Fruit fly (Drosophila melanogaster) whole organism, pupa: Measurements from ENCODE around the gene Eo.

Experiments
- CG10348 ChIP-seq: fragments of 200-800 bp; sonication (Bioruptor generic); IDR thresholded peaks from 2 replicates; pipeline ENCODE4 v1.3.6; 2022; ENCODE audit warnings: missing biosample characterization, missing genetic modification characterization
- CG12605 ChIP-seq: fragments of 200-800 bp; sonication (Bioruptor generic); IDR thresholded peaks from 2 replicates; pipeline ENCODE4 v1.3.6; 2022; ENCODE audit warnings: missing biosample characterization, missing genetic modification characterization
- CG13204 ChIP-seq: fragments of 200-800 bp; sonication (Bioruptor generic); optimal IDR thresholded peaks from 2 replicates; lab custom pipeline; 2018; ENCODE audit warnings: missing biosample characterization, mild to moderate bottlenecking, missing genetic modification characterization, moderate library complexity
- CG14655 ChIP-seq: fragments of 200-800 bp; sonication (Bioruptor generic); optimal IDR thresholded peaks from 3 replicates; lab custom pipeline; 2017; ENCODE audit warnings: mild to moderate bottlenecking, missing biosample characterization, missing genetic modification reagents, missing genetic modification characterization
- CG15710 ChIP-seq: fragments of 200-800 bp; sonication (Bioruptor generic); optimal IDR thresholded peaks from 2 replicates; lab custom pipeline; 2018; ENCODE audit warnings: missing biosample characterization, mild to moderate bottlenecking, missing genetic modification characterization, moderate library complexity
- CG17806 ChIP-seq: fragments of 200-800 bp; sonication (Bioruptor generic); optimal IDR thresholded peaks from 2 replicates; lab custom pipeline; 2018; ENCODE audit warnings: missing biosample characterization, mild to moderate bottlenecking, missing genetic modification characterization, moderate library complexity
- CG32121 ChIP-seq: fragments of 200-800 bp; sonication (Bioruptor generic); IDR thresholded peaks from 2 replicates; pipeline ENCODE4 v1.3.6; 2022; ENCODE audit warnings: missing biosample characterization, missing genetic modification characterization
- CG34367 ChIP-seq: fragments of 200-800 bp; sonication (Bioruptor generic); optimal IDR thresholded peaks from 2 replicates; lab custom pipeline; 2018; ENCODE audit warnings: missing biosample characterization, mild to moderate bottlenecking, missing genetic modification characterization
- CG4496 ChIP-seq: fragments of 200-800 bp; sonication (Bioruptor generic); IDR thresholded peaks from 3 replicates; pipeline ENCODE4 v1.3.6; 2022; ENCODE audit warnings: missing biosample characterization, missing genetic modification characterization
- CG8159 ChIP-seq: fragments of 200-800 bp; sonication (Bioruptor generic); optimal IDR thresholded peaks from 3 replicates; lab custom pipeline; 2018; ENCODE audit warnings: missing biosample characterization, mild to moderate bottlenecking, missing genetic modification characterization, moderate library complexity
- CG8301 ChIP-seq: fragments of 200-800 bp; sonication (Bioruptor generic); optimal IDR thresholded peaks from 2 replicates; lab custom pipeline; 2018; ENCODE audit warnings: missing biosample characterization, mild to moderate bottlenecking, missing genetic modification characterization
- CG9948 ChIP-seq: fragments of 200-800 bp; sonication (Bioruptor generic); optimal IDR thresholded peaks from 2 replicates; lab custom pipeline; 2018; ENCODE audit warnings: missing biosample characterization, mild to moderate bottlenecking, missing genetic modification characterization, moderate library complexity
- D1 ChIP-seq: fragments of 200-800 bp; sonication (Bioruptor generic); optimal IDR thresholded peaks from 2 replicates; lab custom pipeline; 2018; ENCODE audit warnings: missing biosample characterization, mild to moderate bottlenecking, missing genetic modification characterization, moderate library complexity
- EcR ChIP-seq: fragments of 200-800 bp; sonication (Bioruptor generic); optimal IDR thresholded peaks from 3 replicates; lab custom pipeline; 2019; ENCODE audit warnings: missing biosample characterization, missing genetic modification characterization, mild to moderate bottlenecking, moderate library complexity, missing genetic modification reagents
- Ets98B ChIP-seq: fragments of 200-800 bp; sonication (Bioruptor generic); IDR thresholded peaks from 2 replicates; pipeline ENCODE4 v1.3.6; 2022; ENCODE audit warnings: missing biosample characterization, missing genetic modification characterization
- Pif1A ChIP-seq: fragments of 200-800 bp; sonication (Bioruptor generic); optimal IDR thresholded peaks from 3 replicates; lab custom pipeline; 2016; ENCODE audit warnings: missing biosample characterization, missing genetic modification characterization
- Pif1B ChIP-seq: fragments of 200-800 bp; sonication (Bioruptor generic); optimal IDR thresholded peaks from 3 replicates; lab custom pipeline; 2016; ENCODE audit warnings: missing biosample characterization, missing genetic modification characterization
- Snoo ChIP-seq: fragments of 200-800 bp; sonication (Bioruptor generic); optimal IDR thresholded peaks from 3 replicates; lab custom pipeline; 2017; ENCODE audit warnings: missing biosample characterization, mild to moderate bottlenecking, missing genetic modification characterization, inconsistent platforms
- fd96Ca ChIP-seq: fragments of 200-800 bp; sonication (Bioruptor generic); IDR thresholded peaks from 3 replicates; pipeline ENCODE4 v1.3.6; 2022; ENCODE audit warnings: missing biosample characterization, missing genetic modification characterization
- gl ChIP-seq: fragments of 200-800 bp; sonication (Bioruptor generic); optimal IDR thresholded peaks from 2 replicates; lab custom pipeline; 2018; ENCODE audit warnings: missing biosample characterization, mild to moderate bottlenecking, missing genetic modification characterization
- rn ChIP-seq: fragments of 200-800 bp; sonication (Bioruptor generic); IDR thresholded peaks from 2 replicates; pipeline ENCODE4 v1.3.6; 2022; ENCODE audit warnings: missing biosample characterization, missing genetic modification characterization

The Eo gene

dm6 chrX:14909658-14910378 lies 8.8 kb downstream of the Eo start, which contains the start of gene fiz:
Gene fiz (minus strand): TSS chrX:14909708.
- TF ChIP-seq CG12605 (no peak), gl (tag; lab: Kevin White, UChicago) (no peak), CG32121 (no peak)

dm6 chrX:14909051-14909450 lies 9.5 kb downstream of the Eo start:
- peak; percentile 39 for TF ChIP-seq CG8301 (tag; lab: Kevin White, UChicago)
- no peak for TF ChIP-seq CG9948 (tag; lab: Kevin White, UChicago)
- TF ChIP-seq CG14655 (GFP tag; lab: Kevin White, UChicago), result peak; percentile 39
- peak; percentile 40 for TF ChIP-seq EcR (GFP tag; lab: Kevin White, UChicago)

dm6 chrX:14905499-14906044 lies 13.0 kb downstream of the Eo start, which contains the start of gene CG9512:
Gene CG9512 (minus strand): TSS chrX:14905549.
- TF ChIP-seq CG34367 (tag; lab: Kevin White, UChicago), result no peak
- TF ChIP-seq CG12605, result no peak
- TF ChIP-seq CG8301 (tag; lab: Kevin White, UChicago), result no peak
- TF ChIP-seq CG13204 (GFP tag; lab: Kevin White, UChicago), result no peak
- no peak for TF ChIP-seq CG17806
- no peak for TF ChIP-seq Pif1B (GFP tag; lab: Kevin White, UChicago)
- TF ChIP-seq Ets98B (GFP tag; lab: Robert Waterston, UW), result no peak
- TF ChIP-seq CG32121, result no peak
- TF ChIP-seq EcR (GFP tag; lab: Kevin White, UChicago), result no peak
- no peak for TF ChIP-seq gl (tag; lab: Kevin White, UChicago)

- TF ChIP-seq CG12605, result no peak
- peak; percentile 35 for TF ChIP-seq CG8301 (tag; lab: Kevin White, UChicago)
- 0 out of 3 replicates have a peak, but pooled peaks have one; percentile 9 for TF ChIP-seq CG4496
- TF ChIP-seq Pif1B (GFP tag; lab: Kevin White, UChicago), result no peak
- TF ChIP-seq CG14655 (GFP tag; lab: Kevin White, UChicago), result peak; percentile 20
- TF ChIP-seq Snoo, result peak; percentile 3
- TF ChIP-seq CG32121, result 0 out of 2 replicates have a peak, but pooled peaks have one; percentile 51
- peak; percentile 26 for TF ChIP-seq CG8159 (tag; lab: Kevin White, UChicago)
- TF ChIP-seq Ets98B (GFP tag; lab: Robert Waterston, UW), result no peak
- TF ChIP-seq Pif1A (GFP tag; lab: Kevin White, UChicago), result peak; percentile 16
- TF ChIP-seq D1 (tag; lab: Kevin White, UChicago), result no peak
Observed at dm6 chrX:14897592-14897991, 21.0 kb downstream of the Eo start.

- TF ChIP-seq CG17806 (no peak), CG34367 (tag; lab: Kevin White, UChicago) (no peak), CG15710 (tag; lab: Kevin White, UChicago) (no peak), fd96Ca (GFP tag; lab: Robert Waterston, UW) (no peak), rn (GFP tag; lab: Robert Waterston, UW) (no peak), Pif1A (GFP tag; lab: Kevin White, UChicago) (no peak), CG12605 (no peak), CG32121 (no peak), CG4496 (no peak), D1 (tag; lab: Kevin White, UChicago) (no peak), CG10348 (GFP tag; lab: Robert Waterston, UW) (no peak), CG8159 (tag; lab: Kevin White, UChicago) (no peak), CG13204 (GFP tag; lab: Kevin White, UChicago) (no peak), CG8301 (tag; lab: Kevin White, UChicago) (no peak)
Observed at dm6 chrX:14896791-14897190, 21.8 kb downstream of the Eo start, which contains the start of gene CG9514. Gene CG9514 (minus strand): TSS chrX:14896891.

- TF ChIP-seq CG12605, result no peak
- peak; percentile 10 for TF ChIP-seq CG8301 (tag; lab: Kevin White, UChicago)
- 0 out of 3 replicates have a peak, but pooled peaks have one; percentile 19 for TF ChIP-seq CG4496
- TF ChIP-seq CG32121, result peak; percentile 41; the same call in 1 of the 2 replicates
Observed at dm6 chrX:14896310-14896709, 22.3 kb downstream of the Eo start.

- TF ChIP-seq CG17806 (no peak), CG14655 (GFP tag; lab: Kevin White, UChicago) (no peak), CG9948 (tag; lab: Kevin White, UChicago) (no peak), Ets98B (GFP tag; lab: Robert Waterston, UW) (no peak), CG13204 (GFP tag; lab: Kevin White, UChicago) (no peak), EcR (GFP tag; lab: Kevin White, UChicago) (no peak), CG8159 (tag; lab: Kevin White, UChicago) (no peak), gl (tag; lab: Kevin White, UChicago) (no peak), Pif1B (GFP tag; lab: Kevin White, UChicago) (no peak), Snoo (no peak), rn (GFP tag; lab: Robert Waterston, UW) (no peak), fd96Ca (GFP tag; lab: Robert Waterston, UW) (no peak), CG12605 (no peak), CG10348 (GFP tag; lab: Robert Waterston, UW) (no peak), CG15710 (tag; lab: Kevin White, UChicago) (no peak)
Observed at dm6 chrX:14893872-14894271, 24.7 kb downstream of the Eo start.
